Worm (Caenorhabditis elegans) whole organism, late embryonic: ENCODE results near the gene W10G11.3.

Experiments
- C08G9.2 ChIP-seq: sonication (generic microtip); optimal IDR thresholded peaks from 2 replicates; lab custom pipeline; 2016; ENCODE audit warnings: mild to moderate bottlenecking, missing genetic modification characterization, moderate library complexity, missing compliant biosample characterization
- K02D7.2 ChIP-seq: sonication (generic microtip); optimal IDR thresholded peaks from 2 replicates; lab custom pipeline; 2017; ENCODE audit warnings: mild to moderate bottlenecking, missing genetic modification characterization, missing compliant biosample characterization
- K09A11.1 ChIP-seq: sonication (generic microtip); optimal IDR thresholded peaks from 2 replicates; lab custom pipeline; 2017; ENCODE audit warnings: antibody characterized with exemption, mild to moderate bottlenecking, missing genetic modification characterization, missing compliant biosample characterization; ENCODE audit not compliant: insufficient read depth
- T23F11.4 ChIP-seq: fragments of 200-800 bp; sonication (Bioruptor generic); optimal IDR thresholded peaks from 2 replicates; lab custom pipeline; 2018; ENCODE audit warnings: mild to moderate bottlenecking, missing genetic modification characterization, missing compliant biosample characterization
- ahr-1 ChIP-seq: sonication (generic microtip); optimal IDR thresholded peaks from 2 replicates; lab custom pipeline; 2016; ENCODE audit warnings: missing genetic modification characterization, missing compliant biosample characterization
- ceh-2 ChIP-seq: sonication (generic microtip); optimal IDR thresholded peaks from 2 replicates; lab custom pipeline; 2016; ENCODE audit warnings: missing genotype, missing genetic modification characterization, missing compliant biosample characterization
- ceh-22 ChIP-seq: sonication (generic microtip); optimal IDR thresholded peaks from 2 replicates; lab custom pipeline; 2017; ENCODE audit warnings: missing biosample characterization, missing genetic modification characterization
- ceh-34 ChIP-seq: sonication (generic microtip); optimal IDR thresholded peaks from 2 replicates; lab custom pipeline; 2016; ENCODE audit warnings: mild to moderate bottlenecking, missing genetic modification characterization, missing compliant biosample characterization
- ceh-45 ChIP-seq: fragments of 200-800 bp; sonication (Bioruptor generic); IDR thresholded peaks from 2 replicates; pipeline ENCODE4 v1.3.6; 2022; ENCODE audit warnings: missing genetic modification reagents, missing genetic modification characterization, missing compliant biosample characterization
- ceh-48 ChIP-seq: sonication (generic microtip); optimal IDR thresholded peaks from 2 replicates; lab custom pipeline; 2016; ENCODE audit warnings: missing genetic modification characterization, inconsistent platforms, missing compliant biosample characterization
- ceh-6 ChIP-seq: fragments of 200-800 bp; sonication (Bioruptor generic); optimal IDR thresholded peaks from 2 replicates; lab custom pipeline; 2018; ENCODE audit warnings: mild to moderate bottlenecking, missing genetic modification characterization, missing compliant biosample characterization
- ceh-9 ChIP-seq: sonication (generic microtip); optimal IDR thresholded peaks from 2 replicates; lab custom pipeline; 2016; ENCODE audit warnings: mild to moderate bottlenecking, missing genetic modification characterization, inconsistent platforms, missing compliant biosample characterization
- elt-4 ChIP-seq: sonication (generic microtip); optimal IDR thresholded peaks from 2 replicates; lab custom pipeline; 2016; ENCODE audit warnings: missing genetic modification characterization, missing compliant biosample characterization
- ets-4 ChIP-seq: sonication (generic microtip); optimal IDR thresholded peaks from 2 replicates; lab custom pipeline; 2016; ENCODE audit warnings: missing genetic modification characterization, missing compliant biosample characterization
- eyg-1 ChIP-seq: sonication (generic microtip); optimal IDR thresholded peaks from 2 replicates; lab custom pipeline; 2016; ENCODE audit warnings: missing genotype, missing genetic modification characterization, missing compliant biosample characterization
- fax-1 ChIP-seq: sonication (generic microtip); optimal IDR thresholded peaks from 2 replicates; lab custom pipeline; 2016; ENCODE audit warnings: missing genotype, missing genetic modification characterization, missing compliant biosample characterization
- fkh-6 ChIP-seq: sonication (generic microtip); optimal IDR thresholded peaks from 2 replicates; lab custom pipeline; 2016; ENCODE audit warnings: missing genetic modification characterization, missing compliant biosample characterization
- gmeb-2 ChIP-seq: sonication (generic microtip); optimal IDR thresholded peaks from 2 replicates; lab custom pipeline; 2016; ENCODE audit warnings: missing genetic modification characterization, inconsistent platforms, missing compliant biosample characterization
- hlh-13 ChIP-seq: fragments of 200-800 bp; sonication (Bioruptor generic); optimal IDR thresholded peaks from 2 replicates; lab custom pipeline; 2018; ENCODE audit warnings: mild to moderate bottlenecking, missing genetic modification characterization, missing compliant biosample characterization
- hlh-6 ChIP-seq: sonication (generic microtip); optimal IDR thresholded peaks from 2 replicates; lab custom pipeline; 2016; ENCODE audit warnings: missing genotype, missing genetic modification characterization, missing compliant biosample characterization
- hlh-8 ChIP-seq: sonication (generic microtip); optimal IDR thresholded peaks from 2 replicates; lab custom pipeline; 2016; ENCODE audit warnings: missing genotype, missing genetic modification characterization, missing compliant biosample characterization
- lin-11 ChIP-seq: fragments of 200-800 bp; sonication (Bioruptor generic); optimal IDR thresholded peaks from 2 replicates; lab custom pipeline; 2018; ENCODE audit warnings: mild to moderate bottlenecking, missing genetic modification characterization, missing compliant biosample characterization
- mec-3 ChIP-seq: sonication (generic microtip); optimal IDR thresholded peaks from 2 replicates; lab custom pipeline; 2016; ENCODE audit warnings: borderline replicate concordance, missing genetic modification characterization, missing compliant biosample characterization
- nhr-11 ChIP-seq: fragments of 150-350 bp; optimal IDR thresholded peaks from 2 replicates; lab custom pipeline; 2014; ENCODE audit warnings: missing biosample characterization, missing genetic modification characterization
- nhr-232 ChIP-seq: sonication (generic microtip); optimal IDR thresholded peaks from 2 replicates; lab custom pipeline; 2016; ENCODE audit warnings: missing genetic modification characterization, missing compliant biosample characterization
- npax-4 ChIP-seq: sonication (generic microtip); optimal IDR thresholded peaks from 2 replicates; lab custom pipeline; 2016; ENCODE audit warnings: missing genetic modification characterization, missing compliant biosample characterization
- pat-9 ChIP-seq: fragments of 200-800 bp; sonication (Bioruptor generic); optimal IDR thresholded peaks from 2 replicates; lab custom pipeline; 2018; ENCODE audit warnings: mild to moderate bottlenecking, missing genetic modification characterization, moderate library complexity, missing compliant biosample characterization
- pha-4 ChIP-seq: fragments of 150-350 bp; optimal IDR thresholded peaks from 2 replicates; lab custom pipeline; 2018; ENCODE audit warnings: missing biosample characterization, missing genetic modification reagents, missing genetic modification characterization
- sox-2 ChIP-seq: fragments of 200-800 bp; sonication (Bioruptor generic); IDR thresholded peaks from 2 replicates; pipeline ENCODE4 v1.3.6; 2022; ENCODE audit warnings: missing genetic modification reagents, missing genetic modification characterization, missing compliant biosample characterization
- unc-55 ChIP-seq: sonication (generic microtip); optimal IDR thresholded peaks from 2 replicates; lab custom pipeline; 2017; ENCODE audit warnings: missing biosample characterization, missing genetic modification reagents, missing genetic modification characterization
- ztf-16 ChIP-seq: sonication (generic microtip); optimal IDR thresholded peaks from 2 replicates; lab custom pipeline; 2017; ENCODE audit warnings: missing genetic modification characterization, missing compliant biosample characterization

W10G11.3 gene

ce11 chrII:3515384-3516053 lies 46.8 kb downstream of the W10G11.3 start, which contains the start of the genes Y49F6B.14 and clec-125:
Gene Y49F6B.14, minus strand, starts transcription at chrII:3515484.
Gene clec-125, plus strand, starts transcription at chrII:3516003.
- TF ChIP-seq fkh-6 (no peak), hlh-8 (no peak), nhr-11 (no peak), K09A11.1 (tag; lab: Kevin White, UChicago) (no peak), elt-4 (tag; lab: Kevin White, UChicago) (no peak), ceh-22 (tag; lab: Kevin White, UChicago) (no peak), ceh-45 (no peak), K02D7.2 (tag; lab: Kevin White, UChicago) (no peak), ahr-1 (no peak), ceh-6 (GFP tag; lab: Kevin White, UChicago) (no peak), pat-9 (no peak), nhr-232 (tag; lab: Kevin White, UChicago) (no peak), C08G9.2 (tag; lab: Kevin White, UChicago) (no peak), npax-4 (tag; lab: Kevin White, UChicago) (no peak), mec-3 (tag; lab: Kevin White, UChicago) (no peak), hlh-13 (GFP tag; lab: Kevin White, UChicago) (no peak), ceh-34 (tag; lab: Kevin White, UChicago) (no peak)

ce11 chrII:3514631-3515030 lies 47.7 kb downstream of the W10G11.3 start, which contains the start of gene srz-5:
Gene srz-5, minus strand, starts transcription at chrII:3514731.
- TF ChIP-seq ceh-2 (no peak), ztf-16 (tag; lab: Kevin White, UChicago) (no peak), ets-4 (tag; lab: Kevin White, UChicago) (no peak), T23F11.4 (GFP tag; lab: Kevin White, UChicago) (no peak), hlh-8 (no peak), gmeb-2 (tag; lab: Kevin White, UChicago) (no peak), ceh-48 (no peak), unc-55 (GFP tag; lab: Kevin White, UChicago) (no peak)
- TF ChIP-seq, all 69 proteins: peak for 0

ce11 chrII:3512240-3512639 lies 50.1 kb downstream of the W10G11.3 start, which contains the start of gene Y49F6B.19:
Gene Y49F6B.19, minus strand, starts transcription at chrII:3512340.
- TF ChIP-seq fax-1 (tag; lab: Kevin White, UChicago) (no peak), pha-4 (tag; lab: Kevin White, UChicago) (no peak), ceh-22 (tag; lab: Kevin White, UChicago) (no peak), sox-2 (GFP tag; lab: Robert Waterston, UW) (no peak), hlh-6 (no peak), eyg-1 (tag; lab: Kevin White, UChicago) (no peak), ceh-9 (tag; lab: Kevin White, UChicago) (no peak), hlh-8 (no peak), npax-4 (tag; lab: Kevin White, UChicago) (no peak), lin-11 (tag; lab: Kevin White, UChicago) (no peak), ahr-1 (no peak), ceh-48 (no peak)
